Worm (Caenorhabditis elegans) whole organism, L4 larva: ENCODE measurements around the gene Y41G9A.6.

ENCODE experiments used
- D1046.2 ChIP-seq: fragments of 200-800 bp; sonication (Bioruptor generic); IDR thresholded peaks from 2 replicates; pipeline ENCODE4 v1.3.6; 2022; ENCODE audit warnings: missing genetic modification characterization, missing compliant biosample characterization
- F10B5.3 ChIP-seq: sonication (generic microtip); optimal IDR thresholded peaks from 2 replicates; lab custom pipeline; 2016; ENCODE audit warnings: mild to moderate bottlenecking, missing genetic modification characterization, missing compliant biosample characterization
- F26F4.8 ChIP-seq: fragments of 200-800 bp; sonication (Bioruptor generic); conservative IDR thresholded peaks from 2 replicates; pipeline ENCODE4 v1.3.6; 2022; ENCODE audit warnings: missing genetic modification characterization, missing compliant biosample characterization
- T20F7.1 ChIP-seq: fragments of 200-800 bp; sonication (Bioruptor generic); optimal IDR thresholded peaks from 2 replicates; lab custom pipeline; 2018; ENCODE audit warnings: mild to moderate bottlenecking, missing genetic modification characterization, missing compliant biosample characterization
- Y105C5A.15 ChIP-seq: fragments of 200-800 bp; sonication (Bioruptor generic); IDR thresholded peaks from 2 replicates; pipeline ENCODE4 v1.3.6; 2022; ENCODE audit warnings: missing genetic modification characterization, missing compliant biosample characterization
- ZK337.2 ChIP-seq: fragments of 200-800 bp; sonication (Bioruptor generic); IDR thresholded peaks from 2 replicates; pipeline ENCODE4 v1.3.6; 2022; ENCODE audit warnings: missing genetic modification reagents, missing genetic modification characterization, missing compliant biosample characterization
- ZK546.5 ChIP-seq, 2 experiments: sonication (generic microtip); optimal IDR thresholded peaks; 2 replicates each; lab custom pipeline; 2017; ENCODE audit warnings: missing biosample characterization in 2 of 2, missing genetic modification characterization in 2 of 2
- aha-1 ChIP-seq: fragments of 150-350 bp; peaks from one replicate; lab custom pipeline; 2014; ENCODE audit warnings: missing biosample characterization, missing genetic modification characterization
- ama-1 ChIP-seq: fragments of 150-350 bp; optimal IDR thresholded peaks from 2 replicates; lab custom pipeline; 2014; ENCODE audit warnings: inconsistent platforms, mixed read lengths
- arid-1 ChIP-seq: fragments of 200-800 bp; sonication (Bioruptor generic); conservative IDR thresholded peaks from 2 replicates; pipeline ENCODE4 v1.3.6; 2022; ENCODE audit warnings: missing genetic modification reagents, missing genetic modification characterization, missing compliant biosample characterization
- attf-4 ChIP-seq: sonication (generic microtip); optimal IDR thresholded peaks from 3 replicates; lab custom pipeline; 2017; ENCODE audit warnings: missing biosample characterization, missing genetic modification characterization
- ceh-20 ChIP-seq: fragments of 200-800 bp; sonication (Bioruptor generic); IDR thresholded peaks from 2 replicates; pipeline ENCODE4 v1.3.6; 2022; ENCODE audit warnings: missing genetic modification reagents, missing genetic modification characterization, missing compliant biosample characterization
- ceh-44 ChIP-seq: fragments of 200-800 bp; sonication (Bioruptor generic); IDR thresholded peaks from 2 replicates; pipeline ENCODE4 v1.3.6; 2022; ENCODE audit warnings: missing genetic modification reagents, missing genetic modification characterization, missing compliant biosample characterization
- ces-1 ChIP-seq: fragments of 150-350 bp; sonication (generic microtip); optimal IDR thresholded peaks from 4 replicates; lab custom pipeline; 2014; ENCODE audit warnings: missing biosample characterization, missing genetic modification reagents, missing genetic modification characterization
- daf-12 ChIP-seq: fragments of 150-350 bp; optimal IDR thresholded peaks from 2 replicates; lab custom pipeline; 2014; ENCODE audit warnings: missing biosample characterization, missing genetic modification reagents, missing genetic modification characterization
- daf-16 ChIP-seq, 3 experiments: sonication (generic microtip); optimal IDR thresholded peaks; 2 replicates each; lab custom pipeline; 2016 to 2017; ENCODE audit warnings: missing genetic modification characterization in 3 of 3, missing genetic modification reagents in 3 of 3, mild to moderate bottlenecking in 2 of 3, missing compliant biosample characterization in 2 of 3, missing biosample characterization in 1 of 3, moderate library complexity in 1 of 3
- dmd-6 ChIP-seq: fragments of 200-800 bp; sonication (Bioruptor generic); IDR thresholded peaks from 2 replicates; pipeline ENCODE4 v1.3.6; 2022; ENCODE audit warnings: missing genetic modification reagents, missing genetic modification characterization, missing compliant biosample characterization
- egl-27 ChIP-seq: sonication (generic microtip); optimal IDR thresholded peaks from 3 replicates; lab custom pipeline; 2017; ENCODE audit warnings: missing biosample characterization, missing genetic modification reagents, missing genetic modification characterization
- egl-43 ChIP-seq: fragments of 200-800 bp; sonication (Bioruptor generic); IDR thresholded peaks from 2 replicates; pipeline ENCODE4 v1.3.6; 2022; ENCODE audit warnings: missing genetic modification reagents, missing genetic modification characterization, missing compliant biosample characterization
- fos-1 ChIP-seq: fragments of 150-350 bp; optimal IDR thresholded peaks from 2 replicates; lab custom pipeline; 2014; ENCODE audit warnings: missing biosample characterization, missing genetic modification characterization
- hif-1 ChIP-seq, 2 experiments: sonication (generic microtip); optimal IDR thresholded peaks; 2 replicates each; lab custom pipeline; 2016 to 2017; ENCODE audit warnings: missing compliant biosample characterization in 2 of 2, missing genetic modification characterization in 2 of 2, missing genetic modification reagents in 2 of 2, missing genotype in 2 of 2, mild to moderate bottlenecking in 1 of 2
- hlh-11 ChIP-seq: fragments of 200-800 bp; sonication (Bioruptor generic); optimal IDR thresholded peaks from 2 replicates; lab custom pipeline; 2018; ENCODE audit warnings: mild to moderate bottlenecking, missing genetic modification characterization, missing compliant biosample characterization
- hlh-30 ChIP-seq: sonication (generic microtip); optimal IDR thresholded peaks from 2 replicates; lab custom pipeline; 2017; ENCODE audit warnings: antibody characterized with exemption, mild to moderate bottlenecking, missing genetic modification characterization, missing compliant biosample characterization; ENCODE audit not compliant: insufficient read depth
- jun-1 ChIP-seq: fragments of 150-350 bp; optimal IDR thresholded peaks from 2 replicates; lab custom pipeline; 2014; ENCODE audit warnings: missing biosample characterization, missing genetic modification reagents, missing genetic modification characterization
- lin-15B ChIP-seq: fragments of 150-350 bp; sonication (generic microtip); optimal IDR thresholded peaks from 3 replicates; lab custom pipeline; 2014; ENCODE audit warnings: missing biosample characterization, missing genetic modification characterization
- lin-29 ChIP-seq: fragments of 200-800 bp; sonication (Bioruptor generic); IDR thresholded peaks from 2 replicates; pipeline ENCODE4 v1.3.6; 2022; ENCODE audit warnings: missing genetic modification reagents, missing genetic modification characterization, missing compliant biosample characterization
- lin-39 ChIP-seq: fragments of 150-350 bp; optimal IDR thresholded peaks from 2 replicates; lab custom pipeline; 2014; ENCODE audit warnings: missing biosample characterization, missing genetic modification reagents, missing genetic modification characterization
- lir-3 ChIP-seq: sonication (generic microtip); optimal IDR thresholded peaks from 2 replicates; lab custom pipeline; 2016; ENCODE audit warnings: mild to moderate bottlenecking, missing genetic modification characterization, missing compliant biosample characterization
- madf-5 ChIP-seq, 2 experiments: fragments of 200-800 bp; sonication (Bioruptor generic); IDR thresholded peaks; 2 replicates each; pipeline ENCODE4 v1.3.6; 2022; ENCODE audit warnings: missing compliant biosample characterization in 2 of 2, missing genetic modification characterization in 2 of 2
- madf-9 ChIP-seq: fragments of 200-800 bp; sonication (Bioruptor generic); conservative IDR thresholded peaks from 2 replicates; pipeline ENCODE4 v1.3.6; 2022; ENCODE audit warnings: missing genetic modification reagents, missing genetic modification characterization, missing compliant biosample characterization
- mdt-29 ChIP-seq: fragments of 200-800 bp; sonication (Bioruptor generic); IDR thresholded peaks from 2 replicates; pipeline ENCODE4 v1.3.6; 2022; ENCODE audit warnings: missing genetic modification reagents, missing genetic modification characterization, missing compliant biosample characterization
- mep-1 ChIP-seq: fragments of 150-350 bp; sonication (generic microtip); optimal IDR thresholded peaks from 3 replicates; lab custom pipeline; 2014; ENCODE audit warnings: missing biosample characterization, missing genetic modification characterization
- mes-2 ChIP-seq: sonication (generic microtip); optimal IDR thresholded peaks from 2 replicates; lab custom pipeline; 2016; ENCODE audit warnings: missing genotype, mild to moderate bottlenecking, missing genetic modification characterization, missing compliant biosample characterization; ENCODE audit not compliant: poor library complexity, severe bottlenecking
- mxl-2 ChIP-seq: fragments of 200-800 bp; sonication (Bioruptor generic); conservative IDR thresholded peaks from 2 replicates; pipeline ENCODE4 v1.3.6; 2022; ENCODE audit warnings: missing genetic modification reagents, missing genetic modification characterization, missing compliant biosample characterization
- nhr-10 ChIP-seq: fragments of 150-350 bp; optimal IDR thresholded peaks from 2 replicates; lab custom pipeline; 2014; ENCODE audit warnings: missing biosample characterization, missing genetic modification characterization
- nhr-237 ChIP-seq: sonication (generic microtip); optimal IDR thresholded peaks from 2 replicates; lab custom pipeline; 2017; ENCODE audit warnings: missing biosample characterization, missing genetic modification characterization
- nhr-25 ChIP-seq: sonication (generic microtip); optimal IDR thresholded peaks from 2 replicates; lab custom pipeline; 2017; ENCODE audit warnings: missing genetic modification characterization, mild to moderate bottlenecking, missing compliant biosample characterization, antibody characterized with exemption, moderate library complexity, borderline replicate concordance; ENCODE audit not compliant: insufficient read depth
- nhr-28 ChIP-seq: fragments of 150-350 bp; optimal IDR thresholded peaks from 2 replicates; lab custom pipeline; 2014; ENCODE audit warnings: missing biosample characterization, missing genetic modification characterization
- nhr-48 ChIP-seq: sonication (generic microtip); optimal IDR thresholded peaks from 2 replicates; lab custom pipeline; 2016; ENCODE audit warnings: mild to moderate bottlenecking, missing genetic modification characterization, missing compliant biosample characterization
- nhr-6 ChIP-seq: fragments of 150-350 bp; optimal IDR thresholded peaks from 2 replicates; lab custom pipeline; 2014; ENCODE audit warnings: missing biosample characterization, missing genetic modification characterization
- php-3 ChIP-seq: fragments of 200-800 bp; sonication (Bioruptor generic); IDR thresholded peaks from 2 replicates; pipeline ENCODE4 v1.3.6; 2022; ENCODE audit warnings: missing genetic modification reagents, missing genetic modification characterization, missing compliant biosample characterization
- sdz-12 ChIP-seq: fragments of 200-800 bp; sonication (Bioruptor generic); optimal IDR thresholded peaks from 2 replicates; lab custom pipeline; 2018; ENCODE audit warnings: mild to moderate bottlenecking, missing genetic modification characterization, missing compliant biosample characterization
- set-16 ChIP-seq: fragments of 200-800 bp; sonication (Bioruptor generic); IDR thresholded peaks from 2 replicates; pipeline ENCODE4 v1.3.6; 2022; ENCODE audit warnings: missing genetic modification reagents, missing genetic modification characterization, missing compliant biosample characterization
- snpc-1.2 ChIP-seq: fragments of 200-800 bp; sonication (Bioruptor generic); IDR thresholded peaks from 2 replicates; pipeline ENCODE4 v1.3.6; 2022; ENCODE audit warnings: missing genetic modification reagents, missing genetic modification characterization, missing compliant biosample characterization
- spr-1 ChIP-seq: sonication (generic microtip); optimal IDR thresholded peaks from 2 replicates; lab custom pipeline; 2016; ENCODE audit warnings: mild to moderate bottlenecking, missing genetic modification characterization, missing compliant biosample characterization
- tra-1 ChIP-seq: fragments of 200-800 bp; sonication (Bioruptor generic); IDR thresholded peaks from 2 replicates; pipeline ENCODE4 v1.3.6; 2022; ENCODE audit warnings: missing genetic modification reagents, missing genetic modification characterization, missing compliant biosample characterization
- zag-1 ChIP-seq: fragments of 150-350 bp; optimal IDR thresholded peaks from 2 replicates; lab custom pipeline; 2014; ENCODE audit warnings: missing biosample characterization, missing genetic modification characterization
- zfp-2 ChIP-seq: sonication (generic microtip); optimal IDR thresholded peaks from 2 replicates; lab custom pipeline; 2016; ENCODE audit warnings: mild to moderate bottlenecking, missing genetic modification characterization, missing compliant biosample characterization
- zfp-3 ChIP-seq: fragments of 200-800 bp; sonication (Bioruptor generic); conservative IDR thresholded peaks from 2 replicates; pipeline ENCODE4 v1.3.6; 2022; ENCODE audit warnings: missing genetic modification reagents, missing genetic modification characterization, missing compliant biosample characterization
- zip-11 ChIP-seq: fragments of 200-800 bp; sonication (Bioruptor generic); IDR thresholded peaks from 2 replicates; pipeline ENCODE4 v1.3.6; 2022; ENCODE audit warnings: missing genetic modification characterization, missing compliant biosample characterization
- ztf-11 ChIP-seq: fragments of 150-350 bp; optimal IDR thresholded peaks from 2 replicates; lab custom pipeline; 2014; ENCODE audit warnings: missing biosample characterization, missing genetic modification characterization
- ztf-7 ChIP-seq: fragments of 150-350 bp; optimal IDR thresholded peaks from 2 replicates; lab custom pipeline; 2014; ENCODE audit warnings: missing biosample characterization, missing genetic modification characterization

Y41G9A.6 gene

ce11 chrX:3049233-3049632 lies 45.6 kb upstream of the Y41G9A.6 start (continued):
- TF ChIP-seq madf-9 (GFP tag; lab: Robert Waterston, UW) (no peak), hlh-11 (tag; lab: Kevin White, UChicago) (peak; percentile 59), php-3 (GFP tag; lab: Robert Waterston, UW) (no peak), set-16 (no peak), lin-29 (GFP tag; lab: Robert Waterston, UW) (no peak), ceh-20 (GFP tag; lab: Robert Waterston, UW) (peak; percentile 34), fos-1 (tag; lab: Kevin White, UChicago) (no peak), ceh-44 (GFP tag; lab: Robert Waterston, UW) (no peak), hlh-30 (tag; lab: Kevin White, UChicago) (peak; percentile 61), dmd-6 (peak; percentile 61), madf-5 (GFP tag; IDR thresholded peaks at IDR 0.05; lab: Robert Waterston, UW) (no peak), daf-12 (tag; lab: Kevin White, UChicago) (no peak), egl-43 (GFP tag; lab: Robert Waterston, UW) (no peak), lin-39 (tag; lab: Kevin White, UChicago) (no peak), T20F7.1 (GFP tag; lab: Kevin White, UChicago) (no peak), zip-11 (GFP tag; lab: Robert Waterston, UW) (no peak), hif-1 (tag; optimal IDR thresholded peaks at IDR 0.05; lab: Kevin White, UChicago) (peak in 1 of 2 experiments; percentile 60), arid-1 (GFP tag; lab: Robert Waterston, UW) (no peak), jun-1 (tag; lab: Kevin White, UChicago) (no peak), ces-1 (GFP tag; lab: Kevin White, UChicago) (no peak), ZK337.2 (GFP tag; lab: Robert Waterston, UW) (no peak), nhr-237 (tag; lab: Kevin White, UChicago) (no peak), mes-2 (tag; lab: Kevin White, UChicago) (peak; percentile 51), ama-1 (lab: Kevin White, UChicago) (no peak), aha-1 (tag; lab: Kevin White, UChicago) (peak; percentile 64), ZK546.5 (tag; optimal IDR thresholded peaks at IDR 0.05; lab: Kevin White, UChicago) (no peak), nhr-48 (tag; lab: Kevin White, UChicago) (no peak), snpc-1.2 (GFP tag; lab: Robert Waterston, UW) (no peak), Y105C5A.15 (no peak), daf-16 (GFP tag; optimal IDR thresholded peaks at IDR 0.05; lab: Kevin White, UChicago) (no peak), daf-16 (tag; optimal IDR thresholded peaks at IDR 0.05; lab: Kevin White, UChicago) (peak; percentile 32), F26F4.8 (GFP tag; lab: Robert Waterston, UW) (no peak), nhr-28 (no peak), zfp-2 (tag; lab: Kevin White, UChicago) (no peak), attf-4 (no peak), nhr-25 (tag; lab: Kevin White, UChicago) (no peak), ztf-11 (tag; lab: Kevin White, UChicago) (no peak), nhr-10 (tag; lab: Kevin White, UChicago) (no peak), lin-15B (tag; lab: Kevin White, UChicago) (no peak), nhr-6 (tag; lab: Kevin White, UChicago) (no peak), D1046.2 (GFP tag; lab: Robert Waterston, UW) (no peak), tra-1 (GFP tag; lab: Robert Waterston, UW) (0 out of 2 replicates have a peak, but pooled peaks have one; percentile 17), zfp-3 (GFP tag; lab: Robert Waterston, UW) (no peak), mep-1 (tag; lab: Kevin White, UChicago) (peak; percentile 72), sdz-12 (no peak), F10B5.3 (tag; lab: Kevin White, UChicago) (no peak), lir-3 (tag; lab: Kevin White, UChicago) (no peak), egl-27 (tag; lab: Kevin White, UChicago) (no peak), mxl-2 (GFP tag; lab: Robert Waterston, UW) (no peak), mdt-29 (GFP tag; lab: Robert Waterston, UW) (no peak), zag-1 (tag; lab: Kevin White, UChicago) (no peak), ztf-7 (tag; lab: Kevin White, UChicago) (no peak), spr-1 (no peak)
